Worm (Caenorhabditis elegans) whole organism, early embryonic: ENCODE measurements around the gene irld-25.

Experiments used
- B0310.2 ChIP-seq: sonication (generic microtip); optimal IDR thresholded peaks from 2 replicates; lab custom pipeline; 2016; ENCODE audit warnings: mild to moderate bottlenecking, missing genetic modification characterization, missing compliant biosample characterization
- aly-1 ChIP-seq: sonication (generic microtip); optimal IDR thresholded peaks from 2 replicates; lab custom pipeline; 2016; ENCODE audit warnings: missing genetic modification characterization, missing compliant biosample characterization
- ama-1 ChIP-seq: fragments of 150-350 bp; optimal IDR thresholded peaks from 2 replicates; lab custom pipeline; 2014
- ceh-13 ChIP-seq: fragments of 200-800 bp; sonication (Bioruptor generic); optimal IDR thresholded peaks from 2 replicates; lab custom pipeline; 2018; ENCODE audit warnings: mild to moderate bottlenecking, missing genetic modification characterization, missing compliant biosample characterization
- ets-7 ChIP-seq: sonication (generic microtip); optimal IDR thresholded peaks from 2 replicates; lab custom pipeline; 2016; ENCODE audit warnings: missing genotype, missing genetic modification characterization, missing compliant biosample characterization
- flt-1 ChIP-seq: fragments of 200-800 bp; sonication (Bioruptor generic); IDR thresholded peaks from 2 replicates; pipeline ENCODE4 v1.3.6; 2022; ENCODE audit warnings: missing genetic modification characterization, missing compliant biosample characterization
- hmg-4 ChIP-seq: fragments of 200-800 bp; sonication (Bioruptor generic); optimal IDR thresholded peaks from 2 replicates; lab custom pipeline; 2018; ENCODE audit warnings: mild to moderate bottlenecking, missing genetic modification characterization, missing compliant biosample characterization
- hnd-1 ChIP-seq: sonication (generic microtip); optimal IDR thresholded peaks from 2 replicates; lab custom pipeline; 2016; ENCODE audit warnings: missing genetic modification characterization, missing compliant biosample characterization
- pes-1 ChIP-seq: fragments of 200-800 bp; sonication (Bioruptor generic); IDR thresholded peaks from 2 replicates; pipeline ENCODE4 v1.3.6; 2022; ENCODE audit warnings: missing genetic modification reagents, missing genetic modification characterization, missing compliant biosample characterization
- scrt-1 ChIP-seq: fragments of 200-800 bp; sonication (Bioruptor generic); IDR thresholded peaks from 2 replicates; pipeline ENCODE4 v1.3.6; 2022; ENCODE audit warnings: missing genetic modification characterization, missing compliant biosample characterization
- tbx-11 ChIP-seq: fragments of 200-800 bp; sonication (Bioruptor generic); IDR thresholded peaks from 2 replicates; pipeline ENCODE4 v1.3.6; 2022; ENCODE audit warnings: missing genetic modification characterization, missing compliant biosample characterization
- tbx-37 ChIP-seq: fragments of 200-800 bp; sonication (Bioruptor generic); conservative IDR thresholded peaks from 2 replicates; pipeline ENCODE4 v1.3.6; 2022; ENCODE audit warnings: missing genetic modification reagents, missing genetic modification characterization, missing compliant biosample characterization
- tra-4 ChIP-seq: sonication (generic microtip); optimal IDR thresholded peaks from 2 replicates; lab custom pipeline; 2017; ENCODE audit warnings: missing genetic modification characterization, missing compliant biosample characterization

DNA sequence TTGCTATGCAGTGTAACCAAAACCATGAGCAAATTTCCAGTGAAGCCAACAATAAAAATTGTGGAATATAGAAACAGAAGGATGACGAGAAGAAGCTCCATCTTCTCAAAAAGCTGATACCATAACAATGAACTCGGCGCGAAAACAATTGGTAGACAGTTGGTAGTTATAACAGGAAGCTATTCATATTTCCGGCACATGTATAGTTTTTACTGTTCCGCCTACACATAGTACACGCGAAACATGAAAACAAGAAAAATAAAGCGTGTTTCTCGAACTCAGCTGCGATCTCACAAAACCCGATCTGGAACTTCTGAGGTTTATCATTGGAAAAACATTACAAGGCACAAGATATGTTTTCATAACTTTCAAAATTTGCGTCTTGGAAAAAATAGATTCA, 37.6 kb downstream of the irld-25 start, which contains the start of gene srsx-37:
- TF ChIP-seq B0310.2 (tag; lab: Kevin White, UChicago) (no peak), hmg-4 (no peak), pes-1 (no peak), tbx-37 (no peak), ama-1 (lab: Kevin White, UChicago) (no peak), flt-1 (GFP tag; lab: Robert Waterston, UW) (no peak), tra-4 (tag; lab: Kevin White, UChicago) (no peak), hnd-1 (tag; lab: Kevin White, UChicago) (no peak), scrt-1 (no peak), ceh-13 (GFP tag; lab: Kevin White, UChicago) (no peak), tbx-11 (no peak), ets-7 (no peak), aly-1 (tag; lab: Kevin White, UChicago) (no peak)
